Worm (Caenorhabditis elegans) whole organism, L4/young adult: ENCODE data around the gene stt-3.

ENCODE experiments used
- W03F9.2 ChIP-seq: fragments of 150-350 bp; optimal IDR thresholded peaks from 2 replicates; lab custom pipeline; 2014; ENCODE audit warnings: missing biosample characterization, missing genetic modification characterization
- dao-5 ChIP-seq: sonication (generic microtip); optimal IDR thresholded peaks from 2 replicates; lab custom pipeline; 2016; ENCODE audit warnings: missing genotype, missing genetic modification characterization, moderate library complexity, missing compliant biosample characterization

ce11 chrIII:6207046-6207445, 41.4 kb upstream of the stt-3 start:
- TF ChIP-seq dao-5 (tag; lab: Kevin White, UChicago) = no peak
- no peak for TF ChIP-seq W03F9.2
